Fruit fly (Drosophila melanogaster) whole organism, wandering third instar larva: ENCODE measurements around the gene TwdlX.

ENCODE experiments used
- CG32264 ChIP-seq: fragments of 200-800 bp; sonication (Bioruptor generic); optimal IDR thresholded peaks from 2 replicates; lab custom pipeline; 2016; ENCODE audit warnings: missing biosample characterization, missing genetic modification characterization
- CrebA ChIP-seq: fragments of 200-800 bp; sonication (Bioruptor generic); optimal IDR thresholded peaks from 2 replicates; lab custom pipeline; 2016; ENCODE audit warnings: missing biosample characterization, mild to moderate bottlenecking, missing genetic modification characterization, borderline replicate concordance
- Dfd ChIP-seq: fragments of >200 bp; optimal IDR thresholded peaks from 2 replicates; lab custom pipeline; 2017; ENCODE audit warnings: missing biosample characterization, missing genetic modification characterization
- Dif ChIP-seq: fragments of 200-275, 200-300 bp; sonication (Bioruptor generic); optimal IDR thresholded peaks from 2 replicates; lab custom pipeline; 2018; ENCODE audit warnings: missing biosample characterization, missing genetic modification characterization; ENCODE audit not compliant: partially characterized antibody
- GATAd ChIP-seq: sonication (Bioruptor generic); optimal IDR thresholded peaks from 2 replicates; lab custom pipeline; 2016; ENCODE audit warnings: missing biosample characterization, missing genetic modification characterization
- HLH106 ChIP-seq: fragments of 200-800 bp; optimal IDR thresholded peaks from 3 replicates; lab custom pipeline; 2019; ENCODE audit warnings: missing biosample characterization, mild to moderate bottlenecking, missing genetic modification characterization, moderate library complexity
- Hnf4 ChIP-seq: fragments of 200-800 bp; sonication (Bioruptor generic); optimal IDR thresholded peaks from 2 replicates; lab custom pipeline; 2016; ENCODE audit warnings: missing biosample characterization, mild to moderate bottlenecking, missing genetic modification characterization
- Hr78 ChIP-seq: fragments of >200 bp; optimal IDR thresholded peaks from 2 replicates; lab custom pipeline; 2017; ENCODE audit warnings: missing biosample characterization, missing genetic modification characterization
- Hr83 ChIP-seq: fragments of 200-300 bp; sonication (Bioruptor generic); optimal IDR thresholded peaks from 2 replicates; lab custom pipeline; 2016; ENCODE audit warnings: missing biosample characterization, mild to moderate bottlenecking, missing genetic modification characterization, moderate library complexity; ENCODE audit not compliant: poor library complexity, severe bottlenecking
- Jra ChIP-seq: sonication (Bioruptor generic); optimal IDR thresholded peaks from 2 replicates; lab custom pipeline; 2016; ENCODE audit warnings: missing biosample characterization, missing genetic modification characterization
- Mio ChIP-seq: sonication (Bioruptor generic); optimal IDR thresholded peaks from 2 replicates; lab custom pipeline; 2016; ENCODE audit warnings: missing biosample characterization, missing genetic modification characterization
- Myc ChIP-seq: fragments of >200 bp; optimal IDR thresholded peaks from 2 replicates; lab custom pipeline; 2017
- OdsH ChIP-seq: fragments of 200-800 bp; sonication (Bioruptor generic); optimal IDR thresholded peaks from 2 replicates; lab custom pipeline; 2016; ENCODE audit warnings: missing biosample characterization, mild to moderate bottlenecking, missing genetic modification characterization
- Rel ChIP-seq, 2 experiments: fragments of 200-800 bp; sonication (Bioruptor generic) in 1 of 2; optimal IDR thresholded peaks; 2 replicates in 1 of 2; 3 replicates in 1 of 2; lab custom pipeline; 2016 to 2019; ENCODE audit warnings: mild to moderate bottlenecking in 2 of 2, missing biosample characterization in 2 of 2, missing genetic modification characterization in 2 of 2, moderate library complexity in 1 of 2
- Sp1 ChIP-seq: fragments of 200-800 bp; sonication (Bioruptor generic); optimal IDR thresholded peaks from 3 replicates; lab custom pipeline; 2019; ENCODE audit warnings: missing biosample characterization, mild to moderate bottlenecking, missing genetic modification characterization, moderate library complexity
- Vsx2 ChIP-seq: fragments of 200-300, 225-300 bp; sonication (Bioruptor generic); optimal IDR thresholded peaks from 2 replicates; lab custom pipeline; 2018; ENCODE audit warnings: missing biosample characterization, missing genetic modification characterization; ENCODE audit not compliant: partially characterized antibody
- br ChIP-seq: fragments of 200-800 bp; sonication (Bioruptor generic); optimal IDR thresholded peaks from 2 replicates; lab custom pipeline; 2016; ENCODE audit warnings: missing biosample characterization, missing genetic modification characterization
- brk ChIP-seq: fragments of 200-800 bp; sonication (Bioruptor generic); optimal IDR thresholded peaks from 2 replicates; lab custom pipeline; 2016; ENCODE audit warnings: missing biosample characterization, mild to moderate bottlenecking, missing genetic modification characterization
- dl ChIP-seq, 2 experiments: fragments of 175-275, 200-275 bp in 1 of 2; fragments of 200-275 bp in 1 of 2; sonication (Bioruptor generic); optimal IDR thresholded peaks; lab custom pipeline; 2018; ENCODE audit warnings: mild to moderate bottlenecking in 2 of 2, missing biosample characterization in 2 of 2, missing genetic modification characterization in 2 of 2, moderate library complexity in 2 of 2; ENCODE audit not compliant: partially characterized antibody in 2 of 2, insufficient read depth in 1 of 2
- dmrt93B ChIP-seq: fragments of 200-800 bp; sonication (Bioruptor generic); optimal IDR thresholded peaks from 2 replicates; lab custom pipeline; 2018; ENCODE audit warnings: missing biosample characterization, mild to moderate bottlenecking, missing genetic modification characterization
- dsf ChIP-seq: sonication (Bioruptor generic); optimal IDR thresholded peaks from 2 replicates; lab custom pipeline; 2016; ENCODE audit warnings: missing biosample characterization, missing genetic modification characterization, borderline replicate concordance
- ey ChIP-seq: fragments of 200-800 bp; sonication (Bioruptor generic); optimal IDR thresholded peaks from 2 replicates; lab custom pipeline; 2016; ENCODE audit warnings: missing biosample characterization, missing genetic modification characterization
- foxo ChIP-seq, 2 experiments: fragments of 200-800 bp; sonication (Bioruptor generic); optimal IDR thresholded peaks; 2 replicates in 1 of 2; 3 replicates in 1 of 2; lab custom pipeline; 2016 to 2017; ENCODE audit warnings: missing biosample characterization in 2 of 2, missing genetic modification characterization in 2 of 2
- fru ChIP-seq: fragments of 200-800 bp; sonication (Bioruptor generic); optimal IDR thresholded peaks from 3 replicates; lab custom pipeline; 2016; ENCODE audit warnings: missing biosample characterization, mild to moderate bottlenecking, missing genetic modification characterization
- h ChIP-seq: fragments of 200-800 bp; sonication (Bioruptor generic); optimal IDR thresholded peaks from 3 replicates; lab custom pipeline; 2016; ENCODE audit warnings: missing biosample characterization, mild to moderate bottlenecking, missing genetic modification characterization
- jim ChIP-seq: fragments of 175-275, 200-325 bp; sonication (Bioruptor generic); optimal IDR thresholded peaks from 2 replicates; lab custom pipeline; 2016; ENCODE audit warnings: missing biosample characterization, mild to moderate bottlenecking, missing genetic modification characterization
- lola ChIP-seq: fragments of >200 bp; optimal IDR thresholded peaks from 2 replicates; lab custom pipeline; 2017; ENCODE audit warnings: missing biosample characterization, missing genetic modification characterization
- pan ChIP-seq: fragments of >200 bp; optimal IDR thresholded peaks from 2 replicates; lab custom pipeline; 2017
- psq ChIP-seq: fragments of 200-800 bp; sonication (Bioruptor generic); optimal IDR thresholded peaks from 3 replicates; lab custom pipeline; 2017; ENCODE audit warnings: missing biosample characterization, mild to moderate bottlenecking, missing genetic modification characterization, moderate library complexity
- rgr ChIP-seq: fragments of 200-800 bp; sonication (Bioruptor generic); optimal IDR thresholded peaks from 3 replicates; lab custom pipeline; 2016; ENCODE audit warnings: missing biosample characterization, mild to moderate bottlenecking, missing genetic modification characterization
- sage ChIP-seq: fragments of 200-800 bp; sonication (Bioruptor generic); optimal IDR thresholded peaks from 2 replicates; lab custom pipeline; 2016; ENCODE audit warnings: missing biosample characterization, mild to moderate bottlenecking, missing genetic modification characterization
- sv ChIP-seq: fragments of 200-800 bp; sonication (Bioruptor generic); optimal IDR thresholded peaks from 3 replicates; lab custom pipeline; 2016; ENCODE audit warnings: missing biosample characterization, missing genetic modification characterization
- tai ChIP-seq: sonication (Bioruptor generic); optimal IDR thresholded peaks from 2 replicates; lab custom pipeline; 2016; ENCODE audit warnings: missing biosample characterization, missing genetic modification characterization
- usp ChIP-seq: fragments of >200 bp; optimal IDR thresholded peaks from 2 replicates; lab custom pipeline; 2017; ENCODE audit warnings: missing biosample characterization, missing genetic modification characterization
- woc ChIP-seq: sonication (Bioruptor generic); optimal IDR thresholded peaks from 2 replicates; lab custom pipeline; 2016; ENCODE audit warnings: missing biosample characterization, mild to moderate bottlenecking, missing genetic modification characterization

Gene TwdlX

DNA sequence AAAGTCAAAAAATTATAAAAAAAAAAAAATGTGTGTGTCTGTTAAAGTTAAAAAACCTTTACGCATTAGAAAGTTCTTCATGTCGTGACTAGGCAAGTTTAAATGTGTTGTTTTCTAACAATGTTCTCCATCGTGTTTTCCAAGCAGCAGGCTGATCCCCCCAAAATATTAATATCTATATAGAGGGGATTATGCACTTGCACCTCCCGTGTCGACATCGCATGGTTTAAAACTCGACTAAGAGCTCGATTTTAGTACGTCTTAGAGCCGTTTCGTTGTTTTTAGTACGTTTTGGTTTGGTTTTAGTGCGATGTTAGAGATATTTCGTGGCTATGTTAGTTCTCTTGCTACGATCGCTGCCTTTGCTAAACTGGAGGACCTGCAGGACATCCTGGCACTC, 22.2 kb downstream of the TwdlX start:
- TF ChIP-seq lola (GFP tag; lab: Kevin White, UChicago): no peak
- TF ChIP-seq Hr78 (GFP tag; lab: Kevin White, UChicago): no peak
- TF ChIP-seq rgr: no peak
- no peak for TF ChIP-seq Dif (GFP tag; lab: Kevin White, UChicago)
- no peak for TF ChIP-seq OdsH (GFP tag; lab: Kevin White, UChicago)
- TF ChIP-seq sv (GFP tag; lab: Kevin White, UChicago): no peak
- TF ChIP-seq brk (GFP tag; lab: Kevin White, UChicago): no peak
- TF ChIP-seq HLH106: no peak
- no peak for TF ChIP-seq CG32264 (GFP tag; lab: Kevin White, UChicago)
- no peak for TF ChIP-seq psq
- TF ChIP-seq Mio (GFP tag; lab: Kevin White, UChicago): no peak
- TF ChIP-seq foxo (GFP tag; optimal IDR thresholded peaks at IDR 0.05; lab: Kevin White, UChicago): no peak
- TF ChIP-seq usp (GFP tag; lab: Kevin White, UChicago): no peak
- TF ChIP-seq dl (GFP tag; optimal IDR thresholded peaks at IDR 0.05; lab: Kevin White, UChicago; ENCODE audit: insufficient read depth in 1 of 2, partially characterized antibody in 2 of 2): no peak
- TF ChIP-seq, all 38 proteins: peak for 0

- TF ChIP-seq Vsx2 (GFP tag; lab: Kevin White, UChicago) (no peak), Hr83 (GFP tag; lab: Kevin White, UChicago) (no peak), fru (no peak), Sp1 (GFP tag; lab: Kevin White, UChicago) (no peak), lola (GFP tag; lab: Kevin White, UChicago) (no peak), sage (GFP tag; lab: Kevin White, UChicago) (no peak), dsf (no peak)
Observed at dm6 chrX:16757645-16758044, 26.8 kb downstream of the TwdlX start.

- TF ChIP-seq OdsH (GFP tag; lab: Kevin White, UChicago): no peak
- no peak for TF ChIP-seq jim (GFP tag; lab: Kevin White, UChicago)
- no peak for TF ChIP-seq Dfd (GFP tag; lab: Kevin White, UChicago)
- no peak for TF ChIP-seq Rel (GFP tag; optimal IDR thresholded peaks at IDR 0.05; lab: Kevin White, UChicago)
- no peak for TF ChIP-seq Rel (tag; optimal IDR thresholded peaks at IDR 0.05; lab: Kevin White, UChicago)
- no peak for TF ChIP-seq Dif (GFP tag; lab: Kevin White, UChicago)
- TF ChIP-seq CrebA (GFP tag; lab: Kevin White, UChicago): no peak
- TF ChIP-seq Hnf4 (GFP tag; lab: Kevin White, UChicago): no peak
- TF ChIP-seq pan (lab: Kevin White, UChicago): no peak
- TF ChIP-seq sage (GFP tag; lab: Kevin White, UChicago): no peak
- TF ChIP-seq GATAd (GFP tag; lab: Kevin White, UChicago): no peak
- TF ChIP-seq CG32264 (GFP tag; lab: Kevin White, UChicago): no peak
- no peak for TF ChIP-seq ey (GFP tag; lab: Kevin White, UChicago)
- TF ChIP-seq Jra (GFP tag; lab: Kevin White, UChicago): no peak
- TF ChIP-seq tai (GFP tag; lab: Kevin White, UChicago): no peak
- TF ChIP-seq dmrt93B (GFP tag; lab: Kevin White, UChicago): no peak
- TF ChIP-seq brk (GFP tag; lab: Kevin White, UChicago): no peak
Observed at dm6 chrX:16760542-16760941, 29.7 kb downstream of the TwdlX start.

dm6 chrX:16761531-16761930, 30.6 kb downstream of the TwdlX start:
- peak; percentile 68 for TF ChIP-seq ey (GFP tag; lab: Kevin White, UChicago)
- no peak for TF ChIP-seq dl (GFP tag; optimal IDR thresholded peaks at IDR 0.05; lab: Kevin White, UChicago; ENCODE audit: insufficient read depth in 1 of 2, partially characterized antibody in 2 of 2)
- peak; percentile 58 for TF ChIP-seq psq
- TF ChIP-seq woc (GFP tag; lab: Kevin White, UChicago): peak; percentile 90
- no peak for TF ChIP-seq Mio (GFP tag; lab: Kevin White, UChicago)
- TF ChIP-seq foxo (GFP tag; optimal IDR thresholded peaks at IDR 0.05; lab: Kevin White, UChicago): peak in 1 of 2 experiments; percentile 76
- peak; percentile 42 for TF ChIP-seq OdsH (GFP tag; lab: Kevin White, UChicago)
- TF ChIP-seq h (GFP tag; lab: Kevin White, UChicago): peak; percentile 77
- peak; percentile 64 for TF ChIP-seq dmrt93B (GFP tag; lab: Kevin White, UChicago)
- peak; percentile 69 for TF ChIP-seq rgr
- TF ChIP-seq fru: peak; percentile 76
- TF ChIP-seq br (GFP tag; lab: Kevin White, UChicago): peak; percentile 69
- peak; percentile 35 for TF ChIP-seq Hnf4 (GFP tag; lab: Kevin White, UChicago)
- TF ChIP-seq HLH106: peak; percentile 71
- no peak for TF ChIP-seq Dif (GFP tag; lab: Kevin White, UChicago)
- TF ChIP-seq tai (GFP tag; lab: Kevin White, UChicago): no peak
- no peak for TF ChIP-seq lola (GFP tag; lab: Kevin White, UChicago)
- TF ChIP-seq Myc (lab: Kevin White, UChicago): no peak
- peak; percentile 61 for TF ChIP-seq sage (GFP tag; lab: Kevin White, UChicago)
- TF ChIP-seq Sp1 (GFP tag; lab: Kevin White, UChicago): peak; percentile 67
